Worm (Caenorhabditis elegans) whole organism, young adult: Measurements from ENCODE around the gene mau-8.

Experiments
- B0019.2 ChIP-seq: fragments of 200-800 bp; sonication (Bioruptor generic); conservative IDR thresholded peaks from 2 replicates; pipeline ENCODE4 v1.3.6; 2022; ENCODE audit warnings: missing genetic modification reagents, missing genetic modification characterization, missing compliant biosample characterization
- B0035.1 ChIP-seq: sonication (generic microtip); optimal IDR thresholded peaks from 2 replicates; lab custom pipeline; 2016; ENCODE audit warnings: missing genetic modification characterization, mild to moderate bottlenecking, missing compliant biosample characterization, missing genotype, missing genetic modification reagents
- C06A6.2 ChIP-seq: fragments of 200-800 bp; sonication (Bioruptor generic); conservative IDR thresholded peaks from 2 replicates; pipeline ENCODE4 v1.3.6; 2022; ENCODE audit warnings: missing genetic modification characterization, missing compliant biosample characterization
- F10E7.11 ChIP-seq: sonication (generic microtip); optimal IDR thresholded peaks from 2 replicates; lab custom pipeline; 2017; ENCODE audit warnings: mild to moderate bottlenecking, missing genetic modification characterization, moderate library complexity, missing compliant biosample characterization
- F37B4.10 ChIP-seq: fragments of 200-800 bp; sonication (Bioruptor generic); IDR thresholded peaks from 2 replicates; pipeline ENCODE4 v1.3.6; 2022; ENCODE audit warnings: missing genetic modification characterization, missing compliant biosample characterization
- F39B2.1 ChIP-seq: fragments of 200-800 bp; sonication (Bioruptor generic); IDR thresholded peaks from 2 replicates; pipeline ENCODE4 v1.3.6; 2022; ENCODE audit warnings: missing genetic modification reagents, missing genetic modification characterization, missing compliant biosample characterization
- F52B5.7 ChIP-seq: sonication (generic microtip); optimal IDR thresholded peaks from 2 replicates; lab custom pipeline; 2016; ENCODE audit warnings: mild to moderate bottlenecking, missing genetic modification characterization, missing compliant biosample characterization
- K12H6.12 ChIP-seq: fragments of 200-800 bp; sonication (Bioruptor generic); optimal IDR thresholded peaks from 2 replicates; lab custom pipeline; 2018; ENCODE audit warnings: mild to moderate bottlenecking, missing genetic modification characterization, missing compliant biosample characterization
- T07F8.4 ChIP-seq: sonication (generic microtip); optimal IDR thresholded peaks from 2 replicates; lab custom pipeline; 2016; ENCODE audit warnings: mild to moderate bottlenecking, missing genetic modification characterization, moderate library complexity, missing compliant biosample characterization
- Y53F4B.3 ChIP-seq: fragments of 200-800 bp; sonication (Bioruptor generic); IDR thresholded peaks from 2 replicates; pipeline ENCODE4 v1.3.6; 2022; ENCODE audit warnings: missing genetic modification reagents, missing genetic modification characterization, missing compliant biosample characterization
- Y67H2A.10 ChIP-seq: fragments of 200-800 bp; sonication (Bioruptor generic); conservative IDR thresholded peaks from 2 replicates; pipeline ENCODE4 v1.3.6; 2022; ENCODE audit warnings: missing genetic modification reagents, missing genetic modification characterization, missing compliant biosample characterization
- ZK185.1 ChIP-seq: sonication (generic microtip); optimal IDR thresholded peaks from 2 replicates; lab custom pipeline; 2016; ENCODE audit warnings: mild to moderate bottlenecking, missing genetic modification characterization, missing compliant biosample characterization; ENCODE audit not compliant: poor library complexity, severe bottlenecking
- akir-1 ChIP-seq: fragments of 200-800 bp; sonication (Bioruptor generic); optimal IDR thresholded peaks from 2 replicates; lab custom pipeline; 2018; ENCODE audit warnings: mild to moderate bottlenecking, missing genetic modification characterization, moderate library complexity, missing compliant biosample characterization
- ama-1 ChIP-seq, 3 experiments: fragments of 150-350 bp in 1 of 3; sonication (generic microtip) in 2 of 3; optimal IDR thresholded peaks; 2 replicates each; lab custom pipeline; 2014 to 2018; ENCODE audit warnings: missing biosample characterization in 2 of 3, missing genetic modification characterization in 2 of 3, missing genetic modification reagents in 2 of 3
- athp-1 ChIP-seq: sonication (generic microtip); optimal IDR thresholded peaks from 2 replicates; lab custom pipeline; 2017; ENCODE audit warnings: mild to moderate bottlenecking, missing genetic modification characterization, missing compliant biosample characterization
- attf-5 ChIP-seq: fragments of 200-800 bp; sonication (Bioruptor generic); optimal IDR thresholded peaks from 2 replicates; lab custom pipeline; 2018; ENCODE audit warnings: mild to moderate bottlenecking, missing genetic modification characterization, missing compliant biosample characterization
- cebp-1 ChIP-seq, 2 experiments: fragments of 200-800 bp in 1 of 2; sonication (Bioruptor generic) in 1 of 2; sonication (generic microtip) in 1 of 2; IDR thresholded peaks in 1 of 2; optimal IDR thresholded peaks in 1 of 2; 2 replicates each; pipeline versions ENCODE4 v1.3.6 to Lab custom; 2017 to 2022; ENCODE audit warnings: missing compliant biosample characterization in 2 of 2, missing genetic modification characterization in 2 of 2, mild to moderate bottlenecking in 1 of 2, missing genetic modification reagents in 1 of 2, moderate library complexity in 1 of 2
- cebp-2 ChIP-seq: fragments of 200-800 bp; sonication (Bioruptor generic); IDR thresholded peaks from 2 replicates; pipeline ENCODE4 v1.3.6; 2022; ENCODE audit warnings: missing genetic modification characterization, missing compliant biosample characterization
- ceh-27 ChIP-seq: fragments of 200-800 bp; sonication (Bioruptor generic); optimal IDR thresholded peaks from 2 replicates; lab custom pipeline; 2018; ENCODE audit warnings: mild to moderate bottlenecking, missing genetic modification characterization, moderate library complexity, missing compliant biosample characterization
- ceh-79 ChIP-seq: sonication (generic microtip); optimal IDR thresholded peaks from 2 replicates; lab custom pipeline; 2017; ENCODE audit warnings: mild to moderate bottlenecking, missing genetic modification characterization, missing compliant biosample characterization
- ceh-91 ChIP-seq: fragments of 200-800 bp; sonication (Bioruptor generic); IDR thresholded peaks from 2 replicates; pipeline ENCODE4 v1.3.6; 2022; ENCODE audit warnings: missing genetic modification reagents, missing genetic modification characterization, missing compliant biosample characterization
- dpff-1 ChIP-seq: sonication (generic microtip); optimal IDR thresholded peaks from 2 replicates; lab custom pipeline; 2017; ENCODE audit warnings: mild to moderate bottlenecking, missing genetic modification characterization, missing compliant biosample characterization
- egl-44 ChIP-seq: fragments of 200-800 bp; sonication (Bioruptor generic); IDR thresholded peaks from 2 replicates; pipeline ENCODE4 v1.3.6; 2022; ENCODE audit warnings: missing genetic modification reagents, missing genetic modification characterization, missing compliant biosample characterization
- egrh-3 ChIP-seq: fragments of 200-800 bp; sonication (Bioruptor generic); IDR thresholded peaks from 2 replicates; pipeline ENCODE4 v1.3.6; 2022; ENCODE audit warnings: missing genetic modification reagents, missing genetic modification characterization, missing compliant biosample characterization
- ekl-4 ChIP-seq: fragments of 200-800 bp; sonication (Bioruptor generic); IDR thresholded peaks from 2 replicates; pipeline ENCODE4 v1.3.6; 2022; ENCODE audit warnings: missing genetic modification reagents, missing genetic modification characterization, missing compliant biosample characterization
- him-1 ChIP-seq: sonication (generic microtip); optimal IDR thresholded peaks from 2 replicates; lab custom pipeline; 2016; ENCODE audit warnings: missing genotype, missing genetic modification reagents, missing genetic modification characterization, missing compliant biosample characterization
- hmg-1.2 ChIP-seq: fragments of 200-800 bp; sonication (Bioruptor generic); IDR thresholded peaks from 2 replicates; pipeline ENCODE4 v1.3.6; 2022; ENCODE audit warnings: missing genetic modification reagents, missing genetic modification characterization, missing compliant biosample characterization
- hmg-20 ChIP-seq: fragments of 200-800 bp; sonication (Bioruptor generic); IDR thresholded peaks from 2 replicates; pipeline ENCODE4 v1.3.6; 2022; ENCODE audit warnings: missing genetic modification reagents, missing genetic modification characterization, missing compliant biosample characterization
- hrde-1 ChIP-seq: sonication (generic microtip); optimal IDR thresholded peaks from 2 replicates; lab custom pipeline; 2016; ENCODE audit warnings: missing genetic modification characterization, mild to moderate bottlenecking, missing compliant biosample characterization, moderate library complexity, missing genotype, missing genetic modification reagents, borderline replicate concordance
- let-607 ChIP-seq, 2 experiments: fragments of 200-800 bp in 1 of 2; sonication (Bioruptor generic) in 1 of 2; sonication (generic microtip) in 1 of 2; optimal IDR thresholded peaks; 2 replicates each; lab custom pipeline; 2016 to 2018; ENCODE audit warnings: mild to moderate bottlenecking in 2 of 2, missing compliant biosample characterization in 2 of 2, missing genetic modification characterization in 2 of 2, moderate library complexity in 2 of 2, missing genotype in 1 of 2
- lin-40 ChIP-seq: sonication (generic microtip); optimal IDR thresholded peaks from 2 replicates; lab custom pipeline; 2016; ENCODE audit warnings: missing genetic modification characterization, mild to moderate bottlenecking, missing compliant biosample characterization, missing genotype, missing genetic modification reagents
- lin-54 ChIP-seq: fragments of 200-800 bp; sonication (Bioruptor generic); optimal IDR thresholded peaks from 2 replicates; lab custom pipeline; 2018; ENCODE audit warnings: mild to moderate bottlenecking, missing genetic modification characterization, missing compliant biosample characterization
- madf-6 ChIP-seq: fragments of 200-800 bp; sonication (Bioruptor generic); IDR thresholded peaks from 2 replicates; pipeline ENCODE4 v1.3.6; 2022; ENCODE audit warnings: missing genetic modification reagents, missing genetic modification characterization, missing compliant biosample characterization
- mcd-1 ChIP-seq: fragments of 200-800 bp; sonication (Bioruptor generic); IDR thresholded peaks from 2 replicates; pipeline ENCODE4 v1.3.6; 2022; ENCODE audit warnings: missing genetic modification reagents, missing genetic modification characterization, missing compliant biosample characterization
- mel-28 ChIP-seq: sonication (generic microtip); optimal IDR thresholded peaks from 2 replicates; lab custom pipeline; 2016; ENCODE audit warnings: borderline replicate concordance, mild to moderate bottlenecking, missing genetic modification characterization, missing compliant biosample characterization
- mes-4 ChIP-seq: sonication (generic microtip); optimal IDR thresholded peaks from 2 replicates; lab custom pipeline; 2016; ENCODE audit warnings: missing genotype, missing genetic modification characterization, missing compliant biosample characterization
- nhr-179 ChIP-seq: sonication (generic microtip); optimal IDR thresholded peaks from 2 replicates; lab custom pipeline; 2016; ENCODE audit warnings: mild to moderate bottlenecking, missing genetic modification characterization, missing compliant biosample characterization
- nhr-80 ChIP-seq: sonication (generic microtip); optimal IDR thresholded peaks from 2 replicates; lab custom pipeline; 2016; ENCODE audit warnings: missing genetic modification characterization, missing compliant biosample characterization
- sea-2 ChIP-seq: fragments of 200-800 bp; sonication (Bioruptor generic); IDR thresholded peaks from 2 replicates; pipeline ENCODE4 v1.3.6; 2022; ENCODE audit warnings: missing genetic modification characterization, missing compliant biosample characterization
- snpc-1.3 ChIP-seq: sonication (generic microtip); optimal IDR thresholded peaks from 2 replicates; lab custom pipeline; 2017; ENCODE audit warnings: missing genetic modification characterization, mild to moderate bottlenecking, missing compliant biosample characterization, antibody characterized with exemption, moderate library complexity, missing genotype, missing genetic modification reagents; ENCODE audit not compliant: insufficient read depth
- sptf-2 ChIP-seq: fragments of 200-800 bp; sonication (Bioruptor generic); optimal IDR thresholded peaks from 2 replicates; lab custom pipeline; 2018; ENCODE audit warnings: mild to moderate bottlenecking, missing genetic modification characterization, missing compliant biosample characterization
- tbp1 ChIP-seq: fragments of 200-800 bp; sonication (Bioruptor generic); optimal IDR thresholded peaks from 2 replicates; lab custom pipeline; 2018; ENCODE audit warnings: mild to moderate bottlenecking, missing genetic modification characterization, missing compliant biosample characterization
- tbx-9 ChIP-seq: sonication (generic microtip); optimal IDR thresholded peaks from 2 replicates; lab custom pipeline; 2016; ENCODE audit warnings: borderline replicate concordance, missing genetic modification characterization, inconsistent platforms, missing compliant biosample characterization
- tlf-1 ChIP-seq: fragments of 200-800 bp; sonication (Bioruptor generic); optimal IDR thresholded peaks from 2 replicates; lab custom pipeline; 2018; ENCODE audit warnings: mild to moderate bottlenecking, missing genetic modification characterization, missing compliant biosample characterization
- xnd-1 ChIP-seq: sonication (generic microtip); optimal IDR thresholded peaks from 2 replicates; lab custom pipeline; 2016; ENCODE audit warnings: missing genotype, missing genetic modification reagents, missing genetic modification characterization, missing compliant biosample characterization
- zfh-2 ChIP-seq: fragments of 200-800 bp; sonication (Bioruptor generic); conservative IDR thresholded peaks from 2 replicates; pipeline ENCODE4 v1.3.6; 2022; ENCODE audit warnings: missing genetic modification reagents, missing genetic modification characterization, missing compliant biosample characterization
- zim-3 ChIP-seq: sonication (generic microtip); optimal IDR thresholded peaks from 2 replicates; lab custom pipeline; 2017; ENCODE audit warnings: mild to moderate bottlenecking, missing genetic modification characterization, moderate library complexity, missing compliant biosample characterization
- ztf-18 ChIP-seq: sonication (generic microtip); optimal IDR thresholded peaks from 2 replicates; lab custom pipeline; 2016; ENCODE audit warnings: missing genotype, mild to moderate bottlenecking, missing genetic modification characterization, missing compliant biosample characterization
- ztf-28 ChIP-seq: fragments of 200-800 bp; sonication (Bioruptor generic); IDR thresholded peaks from 2 replicates; pipeline ENCODE4 v1.3.6; 2022; ENCODE audit warnings: missing genetic modification reagents, missing genetic modification characterization, missing compliant biosample characterization
- ztf-6 ChIP-seq: fragments of 200-800 bp; sonication (Bioruptor generic); IDR thresholded peaks from 2 replicates; pipeline ENCODE4 v1.3.6; 2022; ENCODE audit warnings: missing genetic modification reagents, missing genetic modification characterization, missing compliant biosample characterization

Gene mau-8

DNA sequence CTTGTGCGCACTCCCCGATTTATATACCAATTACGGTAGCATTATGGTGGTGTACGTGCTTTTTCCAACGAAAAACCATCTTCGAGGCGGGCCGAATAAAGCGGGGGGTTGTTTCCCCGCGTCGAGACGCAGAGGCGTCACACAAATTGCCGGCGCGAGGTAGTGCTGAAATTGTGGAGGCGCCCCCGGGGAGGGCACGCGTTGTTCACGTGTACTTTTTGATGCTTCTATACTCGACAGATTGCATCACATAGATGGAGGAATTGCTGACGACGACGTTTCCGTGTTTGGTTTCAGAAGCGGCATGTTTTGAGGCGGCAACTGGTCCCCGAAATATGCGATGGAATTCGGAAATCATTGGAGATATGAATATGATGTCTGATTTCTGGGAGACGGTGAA, 17.4 kb downstream of the mau-8 start (continued):
- TF ChIP-seq ceh-79 (no peak), tlf-1 (no peak), ceh-27 (GFP tag; lab: Kevin White, UChicago) (peak; percentile 84), ztf-6 (GFP tag; lab: Robert Waterston, UW) (0 out of 2 replicates have a peak, but pooled peaks have one; percentile 74), sptf-2 (no peak), athp-1 (no peak), ZK185.1 (tag; lab: Kevin White, UChicago) (no peak), ama-1 (optimal IDR thresholded peaks at IDR 0.05; lab: Kevin White, UChicago) (no peak), ama-1 (GFP tag; optimal IDR thresholded peaks at IDR 0.05; lab: Kevin White, UChicago) (no peak), madf-6 (GFP tag; lab: Robert Waterston, UW) (no peak), mel-28 (tag; lab: Kevin White, UChicago) (no peak), ekl-4 (GFP tag; lab: Robert Waterston, UW) (no peak), sea-2 (no peak), lin-54 (GFP tag; lab: Kevin White, UChicago) (peak; percentile 44), B0019.2 (GFP tag; lab: Robert Waterston, UW) (no peak), hmg-1.2 (peak; percentile 89), T07F8.4 (no peak), cebp-2 (0 out of 2 replicates have a peak, but pooled peaks have one; percentile 6), zim-3 (tag; lab: Kevin White, UChicago) (no peak), ztf-18 (tag; lab: Kevin White, UChicago) (peak; percentile 58), F39B2.1 (GFP tag; lab: Robert Waterston, UW) (no peak), xnd-1 (tag; lab: Kevin White, UChicago) (no peak), dpff-1 (no peak), C06A6.2 (GFP tag; lab: Robert Waterston, UW) (peak; percentile 77; the same call in 1 of the 2 replicates), F10E7.11 (no peak), ceh-91 (GFP tag; lab: Robert Waterston, UW) (no peak), hrde-1 (tag; lab: Kevin White, UChicago) (no peak), B0035.1 (tag; lab: Kevin White, UChicago) (no peak), him-1 (tag; lab: Kevin White, UChicago) (no peak), Y67H2A.10 (GFP tag; lab: Robert Waterston, UW) (no peak), zfh-2 (peak; percentile 97), attf-5 (GFP tag; lab: Kevin White, UChicago) (peak; percentile 64), tbp1 (GFP tag; lab: Kevin White, UChicago) (peak; percentile 57), egrh-3 (0 out of 2 replicates have a peak, but pooled peaks have one; percentile 27), snpc-1.3 (tag; lab: Kevin White, UChicago) (no peak), cebp-1 (GFP tag; IDR thresholded peaks at IDR 0.05; lab: Robert Waterston, UW) (no peak), cebp-1 (tag; optimal IDR thresholded peaks at IDR 0.05; lab: Kevin White, UChicago) (peak; percentile 84), mes-4 (tag; lab: Kevin White, UChicago) (no peak), F52B5.7 (no peak), mcd-1 (peak; percentile 77)

DNA sequence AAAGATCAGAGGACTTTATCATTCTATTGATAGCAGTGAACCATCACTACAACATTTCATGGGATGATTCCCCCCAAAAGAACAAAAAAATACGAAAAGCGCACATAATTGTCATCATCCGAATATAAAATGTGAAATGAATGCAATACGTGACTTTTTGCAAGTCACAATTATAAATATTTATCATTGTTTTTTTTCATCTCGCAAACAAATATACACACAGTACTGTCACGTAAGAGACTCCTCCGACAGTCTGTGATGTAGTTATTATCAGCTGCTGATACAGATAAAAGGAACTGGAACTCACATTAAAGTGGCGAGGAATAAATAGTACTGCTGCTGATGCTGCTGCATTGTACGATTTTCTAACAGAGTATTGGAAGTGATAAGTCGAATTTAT, 18.6 kb downstream of the mau-8 start:
- TF ChIP-seq Y53F4B.3 = no peak
- TF ChIP-seq let-607 (tag; optimal IDR thresholded peaks at IDR 0.05; lab: Kevin White, UChicago) = no peak
- no peak for TF ChIP-seq ztf-28 (GFP tag; lab: Robert Waterston, UW)
- no peak for TF ChIP-seq akir-1 (GFP tag; lab: Kevin White, UChicago)
- peak; percentile 37 for TF ChIP-seq nhr-80 (tag; lab: Kevin White, UChicago)
- peak; percentile 15 for TF ChIP-seq lin-40 (tag; lab: Kevin White, UChicago)
- TF ChIP-seq K12H6.12 = no peak
- no peak for TF ChIP-seq tbx-9 (tag; lab: Kevin White, UChicago)
- peak; percentile 27 for TF ChIP-seq ZK185.1 (tag; lab: Kevin White, UChicago)
- TF ChIP-seq F37B4.10 (GFP tag; lab: Robert Waterston, UW) = no peak
- no peak for TF ChIP-seq hmg-20 (GFP tag; lab: Robert Waterston, UW)
- TF ChIP-seq egl-44 (GFP tag; lab: Robert Waterston, UW) = no peak
- no peak for TF ChIP-seq nhr-179 (tag; lab: Kevin White, UChicago)
